Worm (Caenorhabditis elegans): ENCODE data around the gene Y15E3A.3.

DNA sequence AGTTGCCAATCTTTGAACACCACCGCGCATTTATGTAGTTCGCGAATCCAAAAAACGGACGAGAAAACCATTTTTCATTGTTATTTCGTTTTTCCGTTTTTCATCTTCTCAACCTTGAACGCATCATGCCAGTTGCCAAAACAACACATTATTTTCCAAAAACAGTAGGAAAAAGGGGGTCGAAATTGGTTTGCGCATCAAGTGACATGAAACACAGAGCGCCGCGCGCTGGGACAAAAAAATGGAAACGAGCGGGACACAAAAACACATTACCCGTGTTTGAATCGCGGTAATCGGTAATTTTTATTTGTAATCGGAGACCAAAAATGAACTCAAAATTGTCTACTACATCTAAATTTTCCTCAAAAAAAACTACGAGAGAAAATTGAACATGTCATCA, 10.8 kb upstream of the Y15E3A.3 start:
- TF ChIP-seq mbf-1 (tag; optimal IDR thresholded peaks at IDR 0.05) (no peak), aly-2 (tag; optimal IDR thresholded peaks at IDR 0.05) (no peak), nhr-23 (tag; optimal IDR thresholded peaks at IDR 0.05) (no peak), ceh-82 (tag; optimal IDR thresholded peaks at IDR 0.05) (no peak)

Measured in whole organism, L2 larva.